Worm (Caenorhabditis elegans) whole organism, L1 larva: ENCODE results near the gene acer-1.

Experiments
- C04F5.9 ChIP-seq: sonication (generic microtip); optimal IDR thresholded peaks from 2 replicates; lab custom pipeline; 2016; ENCODE audit warnings: missing genetic modification characterization, missing compliant biosample characterization
- F16B12.6 ChIP-seq: fragments of 150-350 bp; optimal IDR thresholded peaks from 2 replicates; lab custom pipeline; 2014; ENCODE audit warnings: missing biosample characterization, missing genetic modification characterization
- aha-1 ChIP-seq: fragments of 150-350 bp; optimal IDR thresholded peaks from 2 replicates; lab custom pipeline; 2014; ENCODE audit warnings: missing biosample characterization, missing genetic modification characterization
- alr-1 ChIP-seq: fragments of 200-800 bp; sonication (Bioruptor generic); optimal IDR thresholded peaks from 2 replicates; lab custom pipeline; 2018; ENCODE audit warnings: borderline replicate concordance, mild to moderate bottlenecking, missing genetic modification characterization, missing compliant biosample characterization
- aly-2 ChIP-seq: fragments of 150-350 bp; optimal IDR thresholded peaks from 2 replicates; lab custom pipeline; 2014; ENCODE audit warnings: missing biosample characterization, missing genetic modification characterization
- ama-1 ChIP-seq: fragments of 150-350 bp; optimal IDR thresholded peaks from 2 replicates; lab custom pipeline; 2014
- ceh-8 ChIP-seq: fragments of 200-800 bp; sonication (Bioruptor generic); optimal IDR thresholded peaks from 2 replicates; lab custom pipeline; 2018; ENCODE audit warnings: mild to moderate bottlenecking, missing genetic modification characterization, moderate library complexity, missing compliant biosample characterization
- ceh-88 ChIP-seq: fragments of 200-800 bp; sonication (Bioruptor generic); IDR thresholded peaks from 2 replicates; pipeline ENCODE4 v1.3.6; 2022; ENCODE audit warnings: missing genetic modification characterization, missing compliant biosample characterization
- ceh-90 ChIP-seq: sonication (generic microtip); optimal IDR thresholded peaks from 2 replicates; lab custom pipeline; 2016; ENCODE audit warnings: missing genetic modification characterization, missing compliant biosample characterization
- ces-1 ChIP-seq: fragments of 150-350 bp; optimal IDR thresholded peaks from 2 replicates; lab custom pipeline; 2014; ENCODE audit warnings: missing biosample characterization, missing genetic modification reagents, missing genetic modification characterization
- efl-1 ChIP-seq, 4 experiments: fragments of 150-350 bp; optimal IDR thresholded peaks in 3 of 4; peaks in 1 of 4; 1 replicate in 1 of 4; 2 replicates in 3 of 4; lab custom pipeline; 2014; ENCODE audit warnings: missing biosample characterization in 2 of 4, missing genetic modification characterization in 2 of 4, missing genetic modification reagents in 2 of 4
- efl-3 ChIP-seq: fragments of 200-800 bp; sonication (Bioruptor generic); optimal IDR thresholded peaks from 2 replicates; lab custom pipeline; 2018; ENCODE audit warnings: mild to moderate bottlenecking, missing genetic modification characterization, missing compliant biosample characterization
- egl-13 ChIP-seq: sonication (generic microtip); optimal IDR thresholded peaks from 2 replicates; lab custom pipeline; 2016; ENCODE audit warnings: missing genotype, missing genetic modification reagents, missing genetic modification characterization, missing compliant biosample characterization
- elt-3 ChIP-seq, 6 experiments: fragments of 150-350 bp in 1 of 6; sonication (generic microtip); optimal IDR thresholded peaks; 2 replicates each; lab custom pipeline; 2017 to 2018; ENCODE audit warnings: missing biosample characterization in 6 of 6, missing genetic modification characterization in 6 of 6, inconsistent platforms in 1 of 6
- fkh-4 ChIP-seq: sonication (generic microtip); optimal IDR thresholded peaks from 2 replicates; lab custom pipeline; 2016; ENCODE audit warnings: missing compliant biosample characterization, missing genetic modification characterization, borderline replicate concordance
- isw-1 ChIP-seq: fragments of 200-800 bp; sonication (Bioruptor generic); IDR thresholded peaks from 2 replicates; pipeline ENCODE4 v1.3.6; 2022; ENCODE audit warnings: missing genetic modification characterization, missing compliant biosample characterization
- lin-13 ChIP-seq: fragments of 150-350 bp; optimal IDR thresholded peaks from 2 replicates; lab custom pipeline; 2014; ENCODE audit warnings: missing biosample characterization, missing genetic modification reagents, missing genetic modification characterization
- lin-14 ChIP-seq: fragments of 200-800 bp; sonication (Bioruptor generic); optimal IDR thresholded peaks from 2 replicates; lab custom pipeline; 2018; ENCODE audit warnings: mild to moderate bottlenecking, missing genetic modification characterization, moderate library complexity, missing compliant biosample characterization
- lin-15B ChIP-seq: fragments of 150-350 bp; sonication (generic microtip); optimal IDR thresholded peaks from 3 replicates; lab custom pipeline; 2014; ENCODE audit warnings: missing biosample characterization, missing genetic modification characterization
- lin-35 ChIP-seq, 2 experiments: fragments of 150-350 bp; optimal IDR thresholded peaks; 2 replicates each; lab custom pipeline; 2014; ENCODE audit warnings: missing biosample characterization in 2 of 2, missing genetic modification characterization in 2 of 2, missing genetic modification reagents in 2 of 2
- lin-39 ChIP-seq: fragments of 150-350 bp; optimal IDR thresholded peaks from 2 replicates; lab custom pipeline; 2014; ENCODE audit warnings: missing biosample characterization, missing genetic modification reagents, missing genetic modification characterization
- lir-3 ChIP-seq: sonication (generic microtip); optimal IDR thresholded peaks from 2 replicates; lab custom pipeline; 2016; ENCODE audit warnings: mild to moderate bottlenecking, missing genetic modification characterization, moderate library complexity, missing compliant biosample characterization; ENCODE audit not compliant: poor library complexity
- lsy-2 ChIP-seq, 2 experiments: fragments of 150-350 bp; optimal IDR thresholded peaks; 2 replicates each; lab custom pipeline; 2014; ENCODE audit warnings: missing biosample characterization in 2 of 2, missing genetic modification characterization in 2 of 2
- mab-9 ChIP-seq: fragments of 200-800 bp; sonication (Bioruptor generic); IDR thresholded peaks from 2 replicates; pipeline ENCODE4 v1.3.6; 2022; ENCODE audit warnings: missing genetic modification reagents, missing genetic modification characterization, missing compliant biosample characterization
- mef-2 ChIP-seq: fragments of 150-350 bp; optimal IDR thresholded peaks from 2 replicates; lab custom pipeline; 2014; ENCODE audit warnings: missing biosample characterization, missing genetic modification characterization
- mep-1 ChIP-seq: fragments of 150-350 bp; optimal IDR thresholded peaks from 2 replicates; lab custom pipeline; 2014; ENCODE audit warnings: missing biosample characterization, missing genetic modification characterization
- nhr-12 ChIP-seq: sonication (generic microtip); optimal IDR thresholded peaks from 2 replicates; lab custom pipeline; 2017; ENCODE audit warnings: missing biosample characterization, missing genetic modification characterization
- nhr-19 ChIP-seq: fragments of 200-800 bp; sonication (Bioruptor generic); conservative IDR thresholded peaks from 2 replicates; pipeline ENCODE4 v1.3.6; 2022; ENCODE audit warnings: missing genetic modification characterization, missing compliant biosample characterization
- nhr-237 ChIP-seq: fragments of 150-350 bp; optimal IDR thresholded peaks from 2 replicates; lab custom pipeline; 2014; ENCODE audit warnings: missing biosample characterization, missing genetic modification characterization
- nhr-28 ChIP-seq: fragments of 150-350 bp; optimal IDR thresholded peaks from 2 replicates; lab custom pipeline; 2014; ENCODE audit warnings: missing biosample characterization, missing genetic modification characterization
- nhr-71 ChIP-seq: sonication (generic microtip); optimal IDR thresholded peaks from 2 replicates; lab custom pipeline; 2016; ENCODE audit warnings: mild to moderate bottlenecking, missing genetic modification characterization, moderate library complexity, missing compliant biosample characterization
- nhr-76 ChIP-seq: sonication (generic microtip); optimal IDR thresholded peaks from 2 replicates; lab custom pipeline; 2017; ENCODE audit warnings: missing biosample characterization, missing genetic modification characterization
- nhr-84 ChIP-seq: sonication (generic microtip); optimal IDR thresholded peaks from 2 replicates; lab custom pipeline; 2017; ENCODE audit warnings: missing biosample characterization, missing genetic modification characterization
- nhr-85 ChIP-seq: sonication (generic microtip); peaks from one replicate; lab custom pipeline; 2016; ENCODE audit warnings: missing genetic modification characterization, inconsistent platforms, missing compliant biosample characterization
- pax-3 ChIP-seq: fragments of 200-800 bp; sonication (Bioruptor generic); optimal IDR thresholded peaks from 2 replicates; lab custom pipeline; 2018; ENCODE audit warnings: mild to moderate bottlenecking, missing genetic modification characterization, moderate library complexity, missing compliant biosample characterization
- pqm-1 ChIP-seq: sonication (generic microtip); optimal IDR thresholded peaks from 3 replicates; lab custom pipeline; 2017; ENCODE audit warnings: missing biosample characterization, missing genetic modification characterization
- rnt-1 ChIP-seq: sonication (generic microtip); optimal IDR thresholded peaks from 2 replicates; lab custom pipeline; 2016; ENCODE audit warnings: mild to moderate bottlenecking, missing genetic modification characterization, moderate library complexity, missing compliant biosample characterization
- skn-1 ChIP-seq: fragments of 150-350 bp; optimal IDR thresholded peaks from 2 replicates; lab custom pipeline; 2014; ENCODE audit warnings: missing biosample characterization, missing genetic modification characterization
- snu-23 ChIP-seq: sonication (generic microtip); optimal IDR thresholded peaks from 2 replicates; lab custom pipeline; 2016; ENCODE audit warnings: missing genetic modification characterization, missing compliant biosample characterization
- sox-4 ChIP-seq: sonication (generic microtip); optimal IDR thresholded peaks from 2 replicates; lab custom pipeline; 2016; ENCODE audit warnings: missing genetic modification characterization, missing compliant biosample characterization
- swsn-7 ChIP-seq: sonication (generic microtip); optimal IDR thresholded peaks from 2 replicates; lab custom pipeline; 2016; ENCODE audit warnings: missing genetic modification characterization, missing compliant biosample characterization
- tbx-2 ChIP-seq: sonication (generic microtip); optimal IDR thresholded peaks from 2 replicates; lab custom pipeline; 2016; ENCODE audit warnings: missing genetic modification characterization, missing compliant biosample characterization
- tlp-1 ChIP-seq: fragments of 150-350 bp; optimal IDR thresholded peaks from 2 replicates; lab custom pipeline; 2014; ENCODE audit warnings: missing biosample characterization, missing genetic modification characterization
- unc-130 ChIP-seq: fragments of 150-350 bp; optimal IDR thresholded peaks from 2 replicates; lab custom pipeline; 2017; ENCODE audit warnings: missing biosample characterization, missing genetic modification characterization, inconsistent platforms
- xbp-1 ChIP-seq: sonication (generic microtip); optimal IDR thresholded peaks from 2 replicates; lab custom pipeline; 2016; ENCODE audit warnings: missing genetic modification characterization, missing compliant biosample characterization
- zip-4 ChIP-seq: fragments of 200-800 bp; sonication (Bioruptor generic); optimal IDR thresholded peaks from 2 replicates; lab custom pipeline; 2018; ENCODE audit warnings: mild to moderate bottlenecking, missing genetic modification characterization, moderate library complexity, missing compliant biosample characterization
- ztf-11 ChIP-seq, 2 experiments: sonication (generic microtip); optimal IDR thresholded peaks; 2 replicates each; lab custom pipeline; 2016 to 2017; ENCODE audit warnings: missing genetic modification characterization in 2 of 2, missing biosample characterization in 1 of 2, missing compliant biosample characterization in 1 of 2
- ztf-4 ChIP-seq: fragments of 150-350 bp; optimal IDR thresholded peaks from 2 replicates; lab custom pipeline; 2014; ENCODE audit warnings: missing biosample characterization, missing genetic modification characterization

acer-1 gene

ce11 chrII:6890095-6890494 lies at the start of gene acer-1:
Gene acer-1 (minus strand): TSS chrII:6890400.
- TF ChIP-seq nhr-12 (no peak), pqm-1 (tag; lab: Kevin White, UChicago) (no peak), xbp-1 (tag; lab: Kevin White, UChicago) (no peak), nhr-85 (tag; lab: Kevin White, UChicago) (peak; percentile 75), ztf-11 (tag; optimal IDR thresholded peaks at IDR 0.05; lab: Kevin White, UChicago) (no peak), mef-2 (tag; lab: Kevin White, UChicago) (no peak), egl-13 (tag; lab: Kevin White, UChicago) (no peak), tbx-2 (tag; lab: Kevin White, UChicago) (no peak), ceh-88 (GFP tag; lab: Robert Waterston, UW) (0 out of 2 replicates have a peak, but pooled peaks have one; percentile 42), nhr-28 (no peak), ceh-8 (no peak), lin-39 (tag; lab: Kevin White, UChicago) (no peak), mep-1 (tag; lab: Kevin White, UChicago) (no peak), swsn-7 (no peak), pax-3 (no peak), lsy-2 (tag; optimal IDR thresholded peaks at IDR 0.05; lab: Kevin White, UChicago) (no peak), lin-14 (GFP tag; lab: Kevin White, UChicago) (no peak), ama-1 (lab: Kevin White, UChicago) (peak; percentile 31), nhr-19 (GFP tag; lab: Robert Waterston, UW) (peak; percentile 12; the same call in 1 of the 2 replicates), rnt-1 (peak; percentile 28), sox-4 (tag; lab: Kevin White, UChicago) (no peak), nhr-237 (tag; lab: Kevin White, UChicago) (no peak), lin-15B (tag; lab: Kevin White, UChicago) (no peak), lin-35 (GFP tag; optimal IDR thresholded peaks at IDR 0.05; lab: Kevin White, UChicago) (no peak), fkh-4 (tag; lab: Kevin White, UChicago) (no peak), nhr-71 (tag; lab: Kevin White, UChicago) (peak; percentile 33), zip-4 (GFP tag; lab: Kevin White, UChicago) (no peak), lir-3 (tag; lab: Kevin White, UChicago) (no peak), F16B12.6 (tag; lab: Kevin White, UChicago) (no peak), aly-2 (tag; lab: Kevin White, UChicago) (no peak), nhr-84 (tag; lab: Kevin White, UChicago) (no peak), ceh-90 (tag; lab: Kevin White, UChicago) (no peak), unc-130 (no peak), lin-13 (GFP tag; lab: Kevin White, UChicago) (no peak), ztf-4 (tag; lab: Kevin White, UChicago) (peak; percentile 46), nhr-76 (tag; lab: Kevin White, UChicago) (no peak), efl-3 (GFP tag; lab: Kevin White, UChicago) (no peak), elt-3 (tag; optimal IDR thresholded peaks at IDR 0.05; lab: Kevin White, UChicago) (no peak), isw-1 (GFP tag; lab: Robert Waterston, UW) (no peak), ces-1 (GFP tag; lab: Kevin White, UChicago) (no peak), snu-23 (no peak), C04F5.9 (tag; lab: Kevin White, UChicago) (no peak), mab-9 (no peak), aha-1 (tag; lab: Kevin White, UChicago) (no peak), tlp-1 (tag; lab: Kevin White, UChicago) (no peak), skn-1 (tag; lab: Kevin White, UChicago) (no peak), efl-1 (optimal IDR thresholded peaks at IDR 0.05; lab: Kevin White, UChicago) (no peak), efl-1 (GFP tag; optimal IDR thresholded peaks at IDR 0.05 in 1 of 2; lab: Kevin White, UChicago) (peak in 1 of 2 experiments; percentile 59), alr-1 (tag; lab: Kevin White, UChicago) (no peak)
